Worm (Caenorhabditis elegans) whole organism, L4/young adult: ENCODE results near the gene Y39F10A.1.

ENCODE experiments used
- W03F9.2 ChIP-seq: fragments of 150-350 bp; optimal IDR thresholded peaks from 2 replicates; lab custom pipeline; 2014; ENCODE audit warnings: missing biosample characterization, missing genetic modification characterization
- dao-5 ChIP-seq: sonication (generic microtip); optimal IDR thresholded peaks from 2 replicates; lab custom pipeline; 2016; ENCODE audit warnings: missing genotype, missing genetic modification characterization, moderate library complexity, missing compliant biosample characterization
- him-1 ChIP-seq: sonication (generic microtip); optimal IDR thresholded peaks from 2 replicates; lab custom pipeline; 2016; ENCODE audit warnings: missing genotype, missing genetic modification reagents, missing genetic modification characterization, missing compliant biosample characterization

DNA sequence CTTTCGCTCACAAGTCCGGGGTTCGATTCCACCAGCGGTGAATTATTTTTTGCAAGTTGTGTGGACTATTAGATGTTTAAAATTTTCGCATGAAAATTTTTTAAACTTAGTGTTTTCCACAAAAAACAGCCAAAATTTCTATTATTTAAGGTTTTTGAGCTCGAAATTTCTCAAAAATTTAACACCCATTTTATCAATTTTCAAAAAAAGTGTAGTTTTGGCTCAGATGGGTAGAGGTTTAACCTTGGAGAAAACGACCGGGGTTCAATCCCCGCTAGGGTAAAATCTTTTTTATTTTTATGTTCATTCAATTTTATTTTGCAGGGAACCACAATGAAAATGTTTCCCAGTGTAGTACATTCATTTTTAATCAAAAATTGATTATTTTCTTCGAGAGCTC lies 5.9 kb upstream of the Y39F10A.1 start:
- TF ChIP-seq W03F9.2 (tag; lab: Kevin White, UChicago) (no peak), dao-5 (tag; lab: Kevin White, UChicago) (no peak), him-1 (tag; lab: Kevin White, UChicago) (no peak)
